Fruit fly (Drosophila melanogaster): Measurements from ENCODE around the gene CG9692.

CG9692 gene

dm6 chr3L:16699292-16700026, 5.3 kb upstream of the CG9692 start (continued):
- TF ChIP-seq lola (GFP tag; optimal IDR thresholded peaks at IDR 0.05), result no peak
- no peak for TF ChIP-seq seq (GFP tag; IDR thresholded peaks at IDR 0.05)
- TF ChIP-seq cg (GFP tag; optimal IDR thresholded peaks at IDR 0.05), result no peak
- no peak for TF ChIP-seq CG14014 (GFP tag; IDR thresholded peaks at IDR 0.05)
- TF ChIP-seq CG12219 (GFP tag; optimal IDR thresholded peaks at IDR 0.05), result no peak
- TF ChIP-seq fd64A (GFP tag; optimal IDR thresholded peaks at IDR 0.05), result peak; percentile 23
- no peak for TF ChIP-seq CG11723 (GFP tag; optimal IDR thresholded peaks at IDR 0.05)
- no peak for TF ChIP-seq peb (GFP tag; IDR thresholded peaks at IDR 0.05)
- TF ChIP-seq Eip74EF (GFP tag; optimal IDR thresholded peaks at IDR 0.05), result no peak
- TF ChIP-seq lab (GFP tag; optimal IDR thresholded peaks at IDR 0.05), result peak; percentile 25
- TF ChIP-seq CG9609 (GFP tag; optimal IDR thresholded peaks at IDR 0.05), result no peak
- TF ChIP-seq CG4404 (GFP tag; IDR thresholded peaks at IDR 0.05), result no peak
- TF ChIP-seq eve (GFP tag; optimal IDR thresholded peaks at IDR 0.05), result peak in 1 of 2 experiments; percentile 54

DNA sequence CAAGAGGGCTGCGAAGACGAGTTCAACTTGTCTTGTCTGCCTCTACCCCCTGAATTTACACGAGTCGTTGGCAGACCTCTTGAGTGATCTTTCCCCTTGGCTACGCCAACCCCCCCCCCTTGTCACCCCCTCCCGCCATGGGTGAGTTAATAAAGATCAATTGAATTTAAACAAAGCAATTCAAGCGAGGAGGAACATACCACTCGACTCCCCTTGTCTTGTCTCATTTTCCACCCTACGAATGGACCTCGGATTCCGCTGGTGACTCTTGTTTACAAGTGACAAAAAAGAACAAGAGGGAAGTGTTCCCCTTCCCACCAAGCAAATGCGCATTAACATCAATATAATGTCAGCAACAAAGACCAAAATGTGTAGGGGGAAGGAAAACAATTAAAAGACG, 1.9 kb upstream of the CG9692 start:
- TF ChIP-seq PHDP (tag; optimal IDR thresholded peaks at IDR 0.05) (no peak), CG13894 (tag; optimal IDR thresholded peaks at IDR 0.05) (no peak), CHES-1-like (GFP tag; optimal IDR thresholded peaks at IDR 0.05) (no peak), chm (GFP tag; IDR thresholded peaks at IDR 0.05) (no peak), Hey (tag; optimal IDR thresholded peaks at IDR 0.05) (no peak), MESR4 (GFP tag; optimal IDR thresholded peaks at IDR 0.05) (no peak), pros (GFP tag; optimal IDR thresholded peaks at IDR 0.05) (peak; percentile 98), Nf-YB (GFP tag; optimal IDR thresholded peaks at IDR 0.05) (no peak), CG17328 (GFP tag; IDR thresholded peaks at IDR 0.05) (no peak), Atf-2 (GFP tag; optimal IDR thresholded peaks at IDR 0.05) (no peak), CG18476 (GFP tag; optimal IDR thresholded peaks at IDR 0.05) (no peak), corto (GFP tag; optimal IDR thresholded peaks at IDR 0.05) (no peak), CG3995 (GFP tag; optimal IDR thresholded peaks at IDR 0.05) (no peak), CG8290 (GFP tag; optimal IDR thresholded peaks at IDR 0.05) (no peak), CG8290 (tag; optimal IDR thresholded peaks at IDR 0.05) (peak in 1 of 2 experiments; percentile 12), H15 (GFP tag; IDR thresholded peaks at IDR 0.05) (no peak), chn (GFP tag; optimal IDR thresholded peaks at IDR 0.05) (no peak), pita (GFP tag; optimal IDR thresholded peaks at IDR 0.05) (no peak), ems (GFP tag; optimal IDR thresholded peaks at IDR 0.05) (no peak), Sin3A (optimal IDR thresholded peaks at IDR 0.05) (no peak), CG10565 (GFP tag; optimal IDR thresholded peaks at IDR 0.05) (no peak), esg (GFP tag; conservative IDR thresholded peaks at IDR 0.05) (no peak), tx (GFP tag; optimal IDR thresholded peaks at IDR 0.05) (no peak), Xrp1 (GFP tag; IDR thresholded peaks at IDR 0.05) (no peak), dan (GFP tag; IDR thresholded peaks at IDR 0.05) (no peak), vvl (GFP tag; IDR thresholded peaks at IDR 0.05) (no peak), shn (GFP tag; optimal IDR thresholded peaks at IDR 0.05) (no peak), Atf6 (GFP tag; IDR thresholded peaks at IDR 0.05) (no peak), CG7963 (GFP tag; IDR thresholded peaks at IDR 0.05; ENCODE audit: partially characterized antibody) (no peak), scrt (GFP tag; optimal IDR thresholded peaks at IDR 0.05) (no peak), Spps (tag; optimal IDR thresholded peaks at IDR 0.05) (no peak), hbn (GFP tag; IDR thresholded peaks at IDR 0.05; ENCODE audit: partially characterized antibody) (no peak), CG2678 (tag; optimal IDR thresholded peaks at IDR 0.05) (no peak), bigmax (GFP tag; optimal IDR thresholded peaks at IDR 0.05) (no peak), CG3281 (GFP tag; optimal IDR thresholded peaks at IDR 0.05) (no peak), HmgD (GFP tag; optimal IDR thresholded peaks at IDR 0.05) (no peak), sd (tag; optimal IDR thresholded peaks at IDR 0.05) (peak; percentile 54)

Data from whole organism, embryonic.